Fruit fly (Drosophila melanogaster) whole organism, embryonic: ENCODE data around the gene Rab8.

ENCODE experiments used
- ATbp ChIP-seq: fragments of 200-800 bp; sonication (Bioruptor generic); optimal IDR thresholded peaks from 2 replicates; lab custom pipeline; 2017; ENCODE audit warnings: missing biosample characterization, mild to moderate bottlenecking, missing genetic modification characterization, missing genetic modification reagents
- Atf-2 ChIP-seq: fragments of 200-800 bp; sonication (Bioruptor generic); optimal IDR thresholded peaks from 2 replicates; lab custom pipeline; 2016; ENCODE audit warnings: missing biosample characterization, missing genetic modification characterization
- Atf6 ChIP-seq: fragments of 200-800 bp; sonication (Bioruptor generic); IDR thresholded peaks from 2 replicates; pipeline ENCODE4 v1.3.6; 2022; ENCODE audit warnings: missing biosample characterization, missing genetic modification characterization
- CG10959 ChIP-seq: fragments of 200-800 bp; sonication (Bioruptor generic); IDR thresholded peaks from 2 replicates; pipeline ENCODE4 v1.3.6; 2022; ENCODE audit warnings: missing biosample characterization, missing genetic modification characterization
- CG11093 ChIP-seq: fragments of 200-800 bp; sonication (Bioruptor generic); IDR thresholded peaks from 3 replicates; pipeline ENCODE4 v1.3.6; 2022; ENCODE audit warnings: missing biosample characterization, missing genetic modification characterization
- CG12219 ChIP-seq: fragments of 200-800 bp; sonication (Bioruptor generic); optimal IDR thresholded peaks from 3 replicates; lab custom pipeline; 2018; ENCODE audit warnings: missing biosample characterization, mild to moderate bottlenecking, missing genetic modification characterization
- CG13424 ChIP-seq: fragments of 200-800 bp; sonication (Bioruptor generic); optimal IDR thresholded peaks from 2 replicates; lab custom pipeline; 2019; ENCODE audit warnings: missing biosample characterization, mild to moderate bottlenecking, missing genetic modification characterization, moderate library complexity
- CG18011 ChIP-seq: fragments of 200-800 bp; sonication (Bioruptor generic); optimal IDR thresholded peaks from 2 replicates; lab custom pipeline; 2017; ENCODE audit warnings: missing biosample characterization, missing genetic modification characterization, mild to moderate bottlenecking, moderate library complexity, missing genotype
- CG18599 ChIP-seq: fragments of 200-800 bp; sonication (Bioruptor generic); optimal IDR thresholded peaks from 3 replicates; lab custom pipeline; 2017; ENCODE audit warnings: missing biosample characterization, missing genetic modification characterization, mild to moderate bottlenecking, moderate library complexity, missing genetic modification reagents
- CG2875 ChIP-seq: fragments of 200-800 bp; sonication (Bioruptor generic); optimal IDR thresholded peaks from 2 replicates; lab custom pipeline; 2017; ENCODE audit warnings: missing biosample characterization, mild to moderate bottlenecking, missing genetic modification characterization, missing genetic modification reagents
- CG31388 ChIP-seq: fragments of 200-800 bp; sonication (Bioruptor generic); optimal IDR thresholded peaks from 2 replicates; lab custom pipeline; 2016; ENCODE audit warnings: missing biosample characterization, missing genetic modification characterization
- CG3847 ChIP-seq: fragments of 200-800 bp; sonication (Bioruptor generic); IDR thresholded peaks from 2 replicates; pipeline ENCODE4 v1.3.6; 2022; ENCODE audit warnings: missing biosample characterization, missing genetic modification characterization
- CG8359 ChIP-seq: fragments of 200-800 bp; sonication (Bioruptor generic); optimal IDR thresholded peaks from 2 replicates; lab custom pipeline; 2017; ENCODE audit warnings: missing biosample characterization, mild to moderate bottlenecking, missing genetic modification characterization, borderline replicate concordance
- CG8765 ChIP-seq: fragments of 200-800 bp; sonication (Bioruptor generic); IDR thresholded peaks from 2 replicates; pipeline ENCODE4 v1.3.6; 2022; ENCODE audit warnings: missing biosample characterization, missing genetic modification characterization
- CG9727 ChIP-seq: fragments of 200-800 bp; sonication (Bioruptor generic); optimal IDR thresholded peaks from 3 replicates; lab custom pipeline; 2017; ENCODE audit warnings: missing biosample characterization, mild to moderate bottlenecking, missing genetic modification characterization
- CHES-1-like ChIP-seq: fragments of 200-800 bp; sonication (Bioruptor generic); optimal IDR thresholded peaks from 2 replicates; lab custom pipeline; 2016; ENCODE audit warnings: missing biosample characterization, missing genetic modification characterization
- CkIIα-i1 ChIP-seq: fragments of 200-800 bp; sonication (Bioruptor generic); IDR thresholded peaks from 2 replicates; pipeline ENCODE4 v1.3.6; 2022; ENCODE audit warnings: missing biosample characterization, missing genetic modification characterization
- D ChIP-seq, 2 experiments: fragments of 200-800 bp in 1 of 2; fragments of >200 bp in 1 of 2; sonication (Bioruptor generic) in 1 of 2; optimal IDR thresholded peaks; 2 replicates in 1 of 2; 3 replicates in 1 of 2; lab custom pipeline; 2017; ENCODE audit warnings: mild to moderate bottlenecking in 1 of 2, missing biosample characterization in 1 of 2, missing genetic modification characterization in 1 of 2, missing genetic modification reagents in 1 of 2
- D19A ChIP-seq: fragments of 200-800 bp; optimal IDR thresholded peaks from 3 replicates; lab custom pipeline; 2019; ENCODE audit warnings: missing biosample characterization, mild to moderate bottlenecking, missing genetic modification characterization, moderate library complexity
- Dek ChIP-seq: fragments of 200-800 bp; sonication (Bioruptor generic); optimal IDR thresholded peaks from 3 replicates; lab custom pipeline; 2019; ENCODE audit warnings: missing biosample characterization, mild to moderate bottlenecking, missing genetic modification characterization, moderate library complexity
- Doc3 ChIP-seq: fragments of 200-800 bp; sonication (Bioruptor generic); IDR thresholded peaks from 3 replicates; pipeline ENCODE4 v1.3.6; 2022; ENCODE audit warnings: missing biosample characterization, missing genetic modification characterization; ENCODE audit not compliant: partially characterized antibody
- Fer1 ChIP-seq: fragments of 200-800 bp; sonication (Bioruptor generic); optimal IDR thresholded peaks from 2 replicates; lab custom pipeline; 2017; ENCODE audit warnings: missing biosample characterization, mild to moderate bottlenecking, missing genetic modification characterization
- HLH4C ChIP-seq: fragments of 200-800 bp; sonication (Bioruptor generic); IDR thresholded peaks from 3 replicates; pipeline ENCODE4 v1.3.6; 2022; ENCODE audit warnings: missing biosample characterization, missing genetic modification characterization; ENCODE audit not compliant: partially characterized antibody
- HLHmδ ChIP-seq: fragments of 200-800 bp; sonication (Bioruptor generic); optimal IDR thresholded peaks from 2 replicates; lab custom pipeline; 2018; ENCODE audit warnings: missing biosample characterization, mild to moderate bottlenecking, missing genetic modification characterization, moderate library complexity
- Lpt ChIP-seq: fragments of >200 bp; optimal IDR thresholded peaks from 2 replicates; lab custom pipeline; 2018; ENCODE audit warnings: missing biosample characterization, missing genetic modification characterization
- Nf-YB ChIP-seq: fragments of 200-800 bp; sonication (Bioruptor generic); optimal IDR thresholded peaks from 3 replicates; lab custom pipeline; 2019; ENCODE audit warnings: missing biosample characterization, mild to moderate bottlenecking, missing genetic modification characterization, moderate library complexity
- Ssrp ChIP-seq: fragments of 200-800 bp; sonication (Bioruptor generic); optimal IDR thresholded peaks from 2 replicates; lab custom pipeline; 2018; ENCODE audit warnings: missing biosample characterization, mild to moderate bottlenecking, missing genetic modification characterization, moderate library complexity
- Vsx1 ChIP-seq: fragments of 200-800 bp; sonication (Bioruptor generic); optimal IDR thresholded peaks from 2 replicates; lab custom pipeline; 2017; ENCODE audit warnings: missing biosample characterization, mild to moderate bottlenecking, missing genetic modification characterization, missing genetic modification reagents
- ase ChIP-seq: fragments of 200-800 bp; sonication (Bioruptor generic); IDR thresholded peaks from 3 replicates; pipeline ENCODE4 v1.3.6; 2022; ENCODE audit warnings: missing biosample characterization, missing genetic modification characterization
- caup ChIP-seq: fragments of 200-800 bp; sonication (Bioruptor generic); optimal IDR thresholded peaks from 3 replicates; lab custom pipeline; 2017; ENCODE audit warnings: missing biosample characterization, mild to moderate bottlenecking, missing genetic modification characterization, moderate library complexity; ENCODE audit not compliant: severe bottlenecking
- chif ChIP-seq, 2 experiments: fragments of 200-800 bp; sonication (Bioruptor generic); optimal IDR thresholded peaks; 3 replicates each; lab custom pipeline; 2016; ENCODE audit warnings: missing biosample characterization in 2 of 2, missing genetic modification characterization in 2 of 2
- dan ChIP-seq: fragments of 200-800 bp; sonication (Bioruptor generic); IDR thresholded peaks from 2 replicates; pipeline ENCODE4 v1.3.6; 2022; ENCODE audit warnings: missing biosample characterization, missing genetic modification characterization
- fd96Cb ChIP-seq: fragments of 200-800 bp; sonication (Bioruptor generic); optimal IDR thresholded peaks from 2 replicates; lab custom pipeline; 2018; ENCODE audit warnings: missing biosample characterization, mild to moderate bottlenecking, missing genetic modification characterization, moderate library complexity
- gcm ChIP-seq: fragments of 200-800 bp; sonication (Bioruptor generic); optimal IDR thresholded peaks from 2 replicates; lab custom pipeline; 2019; ENCODE audit warnings: missing biosample characterization, mild to moderate bottlenecking, missing genetic modification characterization, moderate library complexity
- grau ChIP-seq: fragments of 200-800 bp; optimal IDR thresholded peaks from 3 replicates; lab custom pipeline; 2019; ENCODE audit warnings: missing biosample characterization, mild to moderate bottlenecking, missing genetic modification characterization, moderate library complexity
- mam ChIP-seq: fragments of 200-800 bp; sonication (Bioruptor generic); optimal IDR thresholded peaks from 3 replicates; lab custom pipeline; 2016; ENCODE audit warnings: missing biosample characterization, missing genetic modification characterization
- org-1 ChIP-seq: fragments of 200-800 bp; sonication (Bioruptor generic); optimal IDR thresholded peaks from 2 replicates; lab custom pipeline; 2017; ENCODE audit warnings: missing biosample characterization, missing genetic modification characterization
- repo ChIP-seq: fragments of 200-800 bp; sonication (Bioruptor generic); optimal IDR thresholded peaks from 2 replicates; lab custom pipeline; 2016; ENCODE audit warnings: missing biosample characterization, missing genetic modification characterization
- schlank ChIP-seq: fragments of 200-800 bp; sonication (Bioruptor generic); optimal IDR thresholded peaks from 2 replicates; lab custom pipeline; 2018; ENCODE audit warnings: missing biosample characterization, mild to moderate bottlenecking, missing genetic modification characterization
- sisA ChIP-seq: fragments of 200-800 bp; sonication (Bioruptor generic); IDR thresholded peaks from 2 replicates; pipeline ENCODE4 v1.3.6; 2022; ENCODE audit warnings: missing biosample characterization, missing genetic modification characterization
- sug ChIP-seq: fragments of 200-800 bp; optimal IDR thresholded peaks from 2 replicates; lab custom pipeline; 2019; ENCODE audit warnings: missing biosample characterization, mild to moderate bottlenecking, missing genetic modification characterization, moderate library complexity
- tll ChIP-seq, 2 experiments: fragments of 200-800 bp in 1 of 2; fragments of >200 bp in 1 of 2; sonication (Bioruptor generic) in 1 of 2; optimal IDR thresholded peaks; 2 replicates each; lab custom pipeline; 2017 to 2019; ENCODE audit warnings: missing biosample characterization in 2 of 2, missing genetic modification characterization in 2 of 2, mild to moderate bottlenecking in 1 of 2, moderate library complexity in 1 of 2
- tna ChIP-seq: fragments of 200-800 bp; sonication (Bioruptor generic); IDR thresholded peaks from 2 replicates; pipeline ENCODE4 v1.3.6; 2022; ENCODE audit warnings: missing biosample characterization, missing genetic modification characterization; ENCODE audit not compliant: partially characterized antibody
- tx ChIP-seq: fragments of 200-800 bp; sonication (Bioruptor generic); optimal IDR thresholded peaks from 2 replicates; lab custom pipeline; 2016; ENCODE audit warnings: missing biosample characterization, missing genetic modification characterization
- wek ChIP-seq: fragments of 200-800 bp; sonication (Bioruptor generic); optimal IDR thresholded peaks from 3 replicates; lab custom pipeline; 2018; ENCODE audit warnings: missing biosample characterization, mild to moderate bottlenecking, missing genetic modification characterization, moderate library complexity
- z ChIP-seq: fragments of 200-800 bp; sonication (Bioruptor generic); IDR thresholded peaks from 3 replicates; pipeline ENCODE4 v1.3.6; 2022; ENCODE audit warnings: missing biosample characterization, missing genetic modification characterization
- zen ChIP-seq: fragments of 200-800 bp; sonication (Bioruptor generic); optimal IDR thresholded peaks from 3 replicates; lab custom pipeline; 2018; ENCODE audit warnings: missing biosample characterization, mild to moderate bottlenecking, missing genetic modification characterization, moderate library complexity

Gene Rab8

DNA sequence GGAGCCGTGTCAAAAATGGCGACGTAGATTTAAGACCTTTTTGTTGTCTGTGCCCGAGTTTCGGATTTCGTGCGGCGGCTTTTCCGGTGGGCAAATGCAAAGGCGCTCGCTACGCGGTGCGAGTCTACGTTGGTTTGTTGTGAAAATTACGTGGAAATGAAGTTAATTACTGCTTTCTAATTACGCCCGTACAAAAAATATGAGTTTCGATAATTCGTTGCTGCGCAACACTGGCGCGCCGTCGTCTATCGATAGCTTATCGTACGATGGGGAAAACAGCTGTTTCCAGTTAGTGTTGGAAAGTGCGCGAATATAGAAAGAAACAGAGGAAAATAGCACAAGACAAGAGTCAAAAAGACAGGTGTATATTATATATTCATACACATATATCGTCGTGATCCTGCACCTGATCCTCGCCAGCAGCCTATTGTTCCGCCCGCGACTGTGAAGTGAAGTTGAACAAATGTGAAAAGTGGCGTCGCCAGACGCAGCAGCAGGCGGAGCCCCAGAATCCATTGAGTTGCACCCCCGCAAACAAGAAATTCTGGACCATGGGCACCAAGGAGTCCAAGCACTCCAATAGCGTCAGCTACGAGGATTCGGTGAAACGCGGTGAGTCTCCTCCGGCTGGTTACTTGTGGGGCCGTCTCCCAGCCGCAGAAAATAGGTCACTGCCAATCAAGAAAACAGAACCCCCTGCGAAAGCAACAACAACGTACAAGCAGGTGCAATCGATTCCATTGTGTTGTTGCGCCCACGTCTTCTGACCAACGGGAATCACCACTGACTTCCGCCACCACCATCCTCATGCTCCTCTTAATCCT lies at the start of gene Rab8, which contains the start of gene Usp32 (continued):
- TF ChIP-seq zen (tag; lab: Kevin White, UChicago) = peak; percentile 93
- peak; percentile 73 for TF ChIP-seq CG18011 (GFP tag; lab: Kevin White, UChicago)
- TF ChIP-seq CG10959 (GFP tag; lab: Robert Waterston, UW) = no peak
- peak; percentile 81 for TF ChIP-seq repo (GFP tag; lab: Kevin White, UChicago)
- no peak for TF ChIP-seq CkIIα-i1 (GFP tag; lab: Robert Waterston, UW)
- peak; percentile 69 for TF ChIP-seq Doc3 (GFP tag; lab: Robert Waterston, UW)
- TF ChIP-seq tna = peak; percentile 60
- no peak for TF ChIP-seq Lpt
- peak; percentile 88 for TF ChIP-seq CG3847 (GFP tag; lab: Robert Waterston, UW)
- peak in 1 of 2 experiments; percentile 82 for TF ChIP-seq tll (GFP tag; optimal IDR thresholded peaks at IDR 0.05; lab: Kevin White, UChicago)
- peak; percentile 73 for TF ChIP-seq gcm
- TF ChIP-seq Dek = peak; percentile 30
- TF ChIP-seq D (optimal IDR thresholded peaks at IDR 0.05; lab: Kevin White, UChicago) = no peak
- TF ChIP-seq D (GFP tag; optimal IDR thresholded peaks at IDR 0.05; lab: Kevin White, UChicago) = no peak
- TF ChIP-seq Fer1 = peak; percentile 76
- peak; percentile 61 for TF ChIP-seq grau (tag; lab: Kevin White, UChicago)
- TF ChIP-seq fd96Cb (tag; lab: Kevin White, UChicago) = no peak
- TF ChIP-seq schlank (tag; lab: Kevin White, UChicago) = peak; percentile 15
- peak; percentile 81 for TF ChIP-seq HLH4C
- peak; percentile 28 for TF ChIP-seq CG2875 (GFP tag; lab: Kevin White, UChicago)
- TF ChIP-seq CG31388 (GFP tag; lab: Kevin White, UChicago) = no peak
- TF ChIP-seq Atf-2 = peak; percentile 27
- no peak for TF ChIP-seq dan
- no peak for TF ChIP-seq sisA (GFP tag; lab: Robert Waterston, UW)
- no peak for TF ChIP-seq CG8765 (GFP tag; lab: Robert Waterston, UW)
- TF ChIP-seq CG13424 (tag; lab: Kevin White, UChicago) = peak; percentile 28
- peak; percentile 17 to 46 for TF ChIP-seq chif (GFP tag; optimal IDR thresholded peaks at IDR 0.05; lab: Kevin White, UChicago)
- peak; percentile 86 for TF ChIP-seq CHES-1-like (GFP tag; lab: Kevin White, UChicago)
- no peak for TF ChIP-seq Ssrp (tag; lab: Kevin White, UChicago)
- TF ChIP-seq z (GFP tag; lab: Robert Waterston, UW) = no peak
- peak; percentile 86 for TF ChIP-seq CG18599 (GFP tag; lab: Kevin White, UChicago)
- peak; percentile 56 for TF ChIP-seq tx (GFP tag; lab: Kevin White, UChicago)
- TF ChIP-seq Nf-YB (GFP tag; lab: Kevin White, UChicago) = peak; percentile 34
- no peak for TF ChIP-seq ase
- peak; percentile 20 for TF ChIP-seq ATbp (GFP tag; lab: Kevin White, UChicago)
- TF ChIP-seq CG11093 (GFP tag; lab: Robert Waterston, UW) = no peak
- no peak for TF ChIP-seq org-1 (GFP tag; lab: Kevin White, UChicago)
- TF ChIP-seq wek = peak; percentile 35
- TF ChIP-seq D19A (tag; lab: Kevin White, UChicago) = peak; percentile 58
- 0 out of 2 replicates have a peak, but pooled peaks have one; percentile 37 for TF ChIP-seq Atf6 (GFP tag; lab: Robert Waterston, UW)
- no peak for TF ChIP-seq HLHmδ (GFP tag; lab: Kevin White, UChicago)
- no peak for TF ChIP-seq CG12219 (GFP tag; lab: Kevin White, UChicago)
- peak; percentile 73 for TF ChIP-seq mam (GFP tag; lab: Kevin White, UChicago)
- peak; percentile 86 for TF ChIP-seq sug (tag; lab: Kevin White, UChicago)
- peak; percentile 81 for TF ChIP-seq caup (GFP tag; lab: Kevin White, UChicago)
- peak; percentile 77 for TF ChIP-seq Vsx1
- peak; percentile 49 for TF ChIP-seq CG9727 (GFP tag; lab: Kevin White, UChicago)
- TF ChIP-seq CG8359 (GFP tag; lab: Kevin White, UChicago) = no peak
